Fruit fly (Drosophila melanogaster) whole organism, pupa: Measurements from ENCODE around the gene CG5623.

Experiments used
- CG10348 ChIP-seq: fragments of 200-800 bp; sonication (Bioruptor generic); IDR thresholded peaks from 2 replicates; pipeline ENCODE4 v1.3.6; 2022; ENCODE audit warnings: missing biosample characterization, missing genetic modification characterization
- CG12605 ChIP-seq: fragments of 200-800 bp; sonication (Bioruptor generic); IDR thresholded peaks from 2 replicates; pipeline ENCODE4 v1.3.6; 2022; ENCODE audit warnings: missing biosample characterization, missing genetic modification characterization
- CG13204 ChIP-seq: fragments of 200-800 bp; sonication (Bioruptor generic); optimal IDR thresholded peaks from 2 replicates; lab custom pipeline; 2018; ENCODE audit warnings: missing biosample characterization, mild to moderate bottlenecking, missing genetic modification characterization, moderate library complexity
- CG14655 ChIP-seq: fragments of 200-800 bp; sonication (Bioruptor generic); optimal IDR thresholded peaks from 3 replicates; lab custom pipeline; 2017; ENCODE audit warnings: mild to moderate bottlenecking, missing biosample characterization, missing genetic modification reagents, missing genetic modification characterization
- CG15710 ChIP-seq: fragments of 200-800 bp; sonication (Bioruptor generic); optimal IDR thresholded peaks from 2 replicates; lab custom pipeline; 2018; ENCODE audit warnings: missing biosample characterization, mild to moderate bottlenecking, missing genetic modification characterization, moderate library complexity
- CG17806 ChIP-seq: fragments of 200-800 bp; sonication (Bioruptor generic); optimal IDR thresholded peaks from 2 replicates; lab custom pipeline; 2018; ENCODE audit warnings: missing biosample characterization, mild to moderate bottlenecking, missing genetic modification characterization, moderate library complexity
- CG32121 ChIP-seq: fragments of 200-800 bp; sonication (Bioruptor generic); IDR thresholded peaks from 2 replicates; pipeline ENCODE4 v1.3.6; 2022; ENCODE audit warnings: missing biosample characterization, missing genetic modification characterization
- CG34367 ChIP-seq: fragments of 200-800 bp; sonication (Bioruptor generic); optimal IDR thresholded peaks from 2 replicates; lab custom pipeline; 2018; ENCODE audit warnings: missing biosample characterization, mild to moderate bottlenecking, missing genetic modification characterization
- CG4496 ChIP-seq: fragments of 200-800 bp; sonication (Bioruptor generic); IDR thresholded peaks from 3 replicates; pipeline ENCODE4 v1.3.6; 2022; ENCODE audit warnings: missing biosample characterization, missing genetic modification characterization
- CG8159 ChIP-seq: fragments of 200-800 bp; sonication (Bioruptor generic); optimal IDR thresholded peaks from 3 replicates; lab custom pipeline; 2018; ENCODE audit warnings: missing biosample characterization, mild to moderate bottlenecking, missing genetic modification characterization, moderate library complexity
- CG8301 ChIP-seq: fragments of 200-800 bp; sonication (Bioruptor generic); optimal IDR thresholded peaks from 2 replicates; lab custom pipeline; 2018; ENCODE audit warnings: missing biosample characterization, mild to moderate bottlenecking, missing genetic modification characterization
- CG9948 ChIP-seq: fragments of 200-800 bp; sonication (Bioruptor generic); optimal IDR thresholded peaks from 2 replicates; lab custom pipeline; 2018; ENCODE audit warnings: missing biosample characterization, mild to moderate bottlenecking, missing genetic modification characterization, moderate library complexity
- D1 ChIP-seq: fragments of 200-800 bp; sonication (Bioruptor generic); optimal IDR thresholded peaks from 2 replicates; lab custom pipeline; 2018; ENCODE audit warnings: missing biosample characterization, mild to moderate bottlenecking, missing genetic modification characterization, moderate library complexity
- EcR ChIP-seq: fragments of 200-800 bp; sonication (Bioruptor generic); optimal IDR thresholded peaks from 3 replicates; lab custom pipeline; 2019; ENCODE audit warnings: missing biosample characterization, missing genetic modification characterization, mild to moderate bottlenecking, moderate library complexity, missing genetic modification reagents
- Ets98B ChIP-seq: fragments of 200-800 bp; sonication (Bioruptor generic); IDR thresholded peaks from 2 replicates; pipeline ENCODE4 v1.3.6; 2022; ENCODE audit warnings: missing biosample characterization, missing genetic modification characterization
- Pif1A ChIP-seq: fragments of 200-800 bp; sonication (Bioruptor generic); optimal IDR thresholded peaks from 3 replicates; lab custom pipeline; 2016; ENCODE audit warnings: missing biosample characterization, missing genetic modification characterization
- Pif1B ChIP-seq: fragments of 200-800 bp; sonication (Bioruptor generic); optimal IDR thresholded peaks from 3 replicates; lab custom pipeline; 2016; ENCODE audit warnings: missing biosample characterization, missing genetic modification characterization
- Snoo ChIP-seq: fragments of 200-800 bp; sonication (Bioruptor generic); optimal IDR thresholded peaks from 3 replicates; lab custom pipeline; 2017; ENCODE audit warnings: missing biosample characterization, mild to moderate bottlenecking, missing genetic modification characterization, inconsistent platforms
- fd96Ca ChIP-seq: fragments of 200-800 bp; sonication (Bioruptor generic); IDR thresholded peaks from 3 replicates; pipeline ENCODE4 v1.3.6; 2022; ENCODE audit warnings: missing biosample characterization, missing genetic modification characterization
- gl ChIP-seq: fragments of 200-800 bp; sonication (Bioruptor generic); optimal IDR thresholded peaks from 2 replicates; lab custom pipeline; 2018; ENCODE audit warnings: missing biosample characterization, mild to moderate bottlenecking, missing genetic modification characterization
- rn ChIP-seq: fragments of 200-800 bp; sonication (Bioruptor generic); IDR thresholded peaks from 2 replicates; pipeline ENCODE4 v1.3.6; 2022; ENCODE audit warnings: missing biosample characterization, missing genetic modification characterization

CG5623 gene

DNA sequence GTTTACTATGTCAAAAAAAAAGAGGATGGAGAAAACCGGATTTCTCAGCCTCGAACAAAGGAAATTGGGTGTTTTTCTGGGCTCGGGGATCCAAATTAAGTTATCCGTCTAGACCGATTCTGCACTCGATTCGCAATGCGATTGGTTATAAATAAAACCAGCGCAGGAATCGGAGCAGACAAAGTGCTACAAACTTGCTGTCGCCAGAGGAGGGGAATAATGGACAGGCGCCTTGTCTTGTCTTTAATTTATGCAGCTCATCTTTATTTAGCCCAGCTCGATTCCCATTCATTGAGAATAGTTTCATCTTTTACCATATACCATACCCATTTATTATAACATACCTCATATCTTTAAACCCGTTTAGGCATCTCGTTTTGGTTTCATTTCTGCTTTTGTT, 37.4 kb upstream of the CG5623 start:
- TF ChIP-seq gl (tag; lab: Kevin White, UChicago) (no peak), CG10348 (GFP tag; lab: Robert Waterston, UW) (no peak), Ets98B (GFP tag; lab: Robert Waterston, UW) (no peak), CG32121 (GFP tag; lab: Robert Waterston, UW) (no peak), CG12605 (no peak), CG14655 (GFP tag; lab: Kevin White, UChicago) (no peak), Pif1A (no peak), fd96Ca (GFP tag; lab: Robert Waterston, UW) (no peak), CG34367 (tag; lab: Kevin White, UChicago) (no peak), CG15710 (tag; lab: Kevin White, UChicago) (no peak), CG9948 (tag; lab: Kevin White, UChicago) (no peak), Snoo (tag; lab: Kevin White, UChicago) (no peak), Pif1B (GFP tag; lab: Kevin White, UChicago) (no peak), D1 (no peak), CG8301 (tag; lab: Kevin White, UChicago) (no peak)

- no peak for TF ChIP-seq CG8159
- no peak for TF ChIP-seq CG17806
- peak; percentile 19; the same call in 1 of the 2 replicates for TF ChIP-seq Ets98B (GFP tag; lab: Robert Waterston, UW)
- no peak for TF ChIP-seq Snoo (tag; lab: Kevin White, UChicago)
- 0 out of 3 replicates have a peak, but pooled peaks have one; percentile 40 for TF ChIP-seq CG4496 (GFP tag; lab: Robert Waterston, UW)
Observed at dm6 chr3R:15803502-15804461, 36.5 kb upstream of the CG5623 start, which contains the start of gene alpha-Man-IIb. Gene alpha-Man-IIb, plus strand, starts transcription at chr3R:15804248.

DNA sequence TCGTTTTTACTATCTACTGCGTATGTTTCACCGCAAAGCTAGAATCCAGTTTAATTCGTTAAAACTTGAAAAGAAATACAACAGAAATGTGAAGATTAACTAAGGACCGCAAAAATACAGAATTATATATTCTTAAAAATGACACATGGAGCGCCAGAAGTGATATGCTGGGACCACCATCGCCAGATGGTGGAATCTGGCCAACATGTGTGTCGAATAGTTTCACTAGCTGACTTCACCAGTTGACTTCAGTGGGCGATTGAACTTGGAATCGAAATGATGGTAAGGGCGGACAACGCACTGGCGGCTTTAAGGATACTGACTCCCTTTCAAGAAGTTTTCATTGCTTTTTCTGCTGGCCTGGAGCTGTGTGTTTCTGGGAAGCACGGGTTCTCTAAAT, 34.8 kb upstream of the CG5623 start, which contains the start of gene CG9593:
Gene CG9593 (plus strand): TSS at position 270 of the 400 bp plus-strand sequence.
- TF ChIP-seq CG13204 (GFP tag; lab: Kevin White, UChicago): no peak
- no peak for TF ChIP-seq Pif1B (GFP tag; lab: Kevin White, UChicago)
- TF ChIP-seq CG14655 (GFP tag; lab: Kevin White, UChicago): no peak
- no peak for TF ChIP-seq rn
- no peak for TF ChIP-seq CG32121 (GFP tag; lab: Robert Waterston, UW)
- TF ChIP-seq CG34367 (tag; lab: Kevin White, UChicago): no peak
- TF ChIP-seq EcR (GFP tag; lab: Kevin White, UChicago): no peak
- TF ChIP-seq fd96Ca (GFP tag; lab: Robert Waterston, UW): no peak
- no peak for TF ChIP-seq CG4496 (GFP tag; lab: Robert Waterston, UW)
- no peak for TF ChIP-seq Ets98B (GFP tag; lab: Robert Waterston, UW)
- TF ChIP-seq CG8301 (tag; lab: Kevin White, UChicago): no peak
- no peak for TF ChIP-seq CG8159

- peak; percentile 28; the same call in 1 of the 2 replicates for TF ChIP-seq Ets98B (GFP tag; lab: Robert Waterston, UW)
- peak; percentile 21 for TF ChIP-seq CG15710 (tag; lab: Kevin White, UChicago)
- no peak for TF ChIP-seq CG8159
- TF ChIP-seq gl (tag; lab: Kevin White, UChicago): peak; percentile 23
- no peak for TF ChIP-seq CG12605
- TF ChIP-seq CG17806: no peak
- peak; percentile 45; the same call in 1 of the 3 replicates for TF ChIP-seq fd96Ca (GFP tag; lab: Robert Waterston, UW)
- TF ChIP-seq CG9948 (tag; lab: Kevin White, UChicago): no peak
- TF ChIP-seq CG34367 (tag; lab: Kevin White, UChicago): peak; percentile 32
- TF ChIP-seq CG8301 (tag; lab: Kevin White, UChicago): peak; percentile 32
- TF ChIP-seq D1: no peak
- TF ChIP-seq Pif1B (GFP tag; lab: Kevin White, UChicago): peak; percentile 42
- TF ChIP-seq Snoo (tag; lab: Kevin White, UChicago): no peak
- TF ChIP-seq CG4496 (GFP tag; lab: Robert Waterston, UW): peak; percentile 70; the same call in 2 of the 3 replicates
- TF ChIP-seq CG14655 (GFP tag; lab: Kevin White, UChicago): no peak
- TF ChIP-seq CG32121 (GFP tag; lab: Robert Waterston, UW): no peak; the same call in none of the 2 replicates
- no peak for TF ChIP-seq EcR (GFP tag; lab: Kevin White, UChicago)
- peak; percentile 17 for TF ChIP-seq CG13204 (GFP tag; lab: Kevin White, UChicago)
Observed at dm6 chr3R:15794258-15794727, 27.1 kb upstream of the CG5623 start.

- TF ChIP-seq Pif1B (GFP tag; lab: Kevin White, UChicago) (peak; percentile 63), CG14655 (GFP tag; lab: Kevin White, UChicago) (no peak), EcR (GFP tag; lab: Kevin White, UChicago) (no peak), CG4496 (GFP tag; lab: Robert Waterston, UW) (peak; percentile 72; the same call in 2 of the 3 replicates), CG12605 (0 out of 2 replicates have a peak, but pooled peaks have one; percentile 22), fd96Ca (GFP tag; lab: Robert Waterston, UW) (peak; percentile 39; the same call in 1 of the 3 replicates), gl (tag; lab: Kevin White, UChicago) (peak; percentile 56), Snoo (tag; lab: Kevin White, UChicago) (peak; percentile 58), CG17806 (no peak), CG8159 (peak; percentile 34), Ets98B (GFP tag; lab: Robert Waterston, UW) (peak; percentile 51), rn (0 out of 2 replicates have a peak, but pooled peaks have one; percentile 18), CG34367 (tag; lab: Kevin White, UChicago) (peak; percentile 4), CG15710 (tag; lab: Kevin White, UChicago) (peak; percentile 31)
Observed at dm6 chr3R:15793372-15793802, 26.1 kb upstream of the CG5623 start, which contains the start of gene nsl1. Gene nsl1, plus strand, starts transcription at chr3R:15793782.
